Fruit fly (Drosophila melanogaster): Measurements from ENCODE around the gene CG44085.

Gene CG44085

dm6 chr2L:13219281-13220092, 41.3 kb upstream of the CG44085 start, which contains the start of the genes CG9426 and mRF1 (continued):
- peak; percentile 61 for TF ChIP-seq CG17829 (tag; optimal IDR thresholded peaks at IDR 0.05)
- peak; percentile 44; the same call in 1 of the 2 replicates for TF ChIP-seq CG32767 (GFP tag; IDR thresholded peaks at IDR 0.05)
- peak; percentile 97 for TF ChIP-seq amos (GFP tag; IDR thresholded peaks at IDR 0.05; ENCODE audit: partially characterized antibody)
- TF ChIP-seq Asciz (GFP tag; optimal IDR thresholded peaks at IDR 0.05): no peak
- TF ChIP-seq CG31224 (GFP tag; IDR thresholded peaks at IDR 0.05): no peak
- no peak for TF ChIP-seq CG7556 (GFP tag; optimal IDR thresholded peaks at IDR 0.05)
- peak; percentile 17 to 24 for TF ChIP-seq dpn (GFP tag; optimal IDR thresholded peaks at IDR 0.05)
- no peak for TF ChIP-seq Side (GFP tag; optimal IDR thresholded peaks at IDR 0.05)
- TF ChIP-seq CG4730 (GFP tag; IDR thresholded peaks at IDR 0.05): no peak
- TF ChIP-seq tx (GFP tag; optimal IDR thresholded peaks at IDR 0.05): peak; percentile 10
- TF ChIP-seq Sry-δ (GFP tag; optimal IDR thresholded peaks at IDR 0.05): peak; percentile 96
- peak; percentile 63 for TF ChIP-seq CG12659 (GFP tag; optimal IDR thresholded peaks at IDR 0.05)
- TF ChIP-seq insv (GFP tag; optimal IDR thresholded peaks at IDR 0.05): peak; percentile 84 to 96
- TF ChIP-seq CG2116 (GFP tag; optimal IDR thresholded peaks at IDR 0.05): peak; percentile 92
- no peak for TF ChIP-seq CG30431 (GFP tag; optimal IDR thresholded peaks at IDR 0.05)
- TF ChIP-seq ro (GFP tag; IDR thresholded peaks at IDR 0.05): no peak
- no peak for TF ChIP-seq CG16779 (GFP tag; IDR thresholded peaks at IDR 0.05)
- peak; percentile 93 for TF ChIP-seq CG4617 (GFP tag; optimal IDR thresholded peaks at IDR 0.05; ENCODE audit: borderline replicate concordance)
- peak; percentile 86 for TF ChIP-seq Elba2 (GFP tag; optimal IDR thresholded peaks at IDR 0.05)
- peak; percentile 77 for TF ChIP-seq trem (tag; optimal IDR thresholded peaks at IDR 0.05)
- peak; percentile 23; the same call in 1 of the 2 replicates for TF ChIP-seq E2f2 (GFP tag; IDR thresholded peaks at IDR 0.05)
- TF ChIP-seq org-1 (GFP tag; optimal IDR thresholded peaks at IDR 0.05): no peak
- TF ChIP-seq CHES-1-like (GFP tag; optimal IDR thresholded peaks at IDR 0.05): peak; percentile 31
- TF ChIP-seq CG3838 (GFP tag; optimal IDR thresholded peaks at IDR 0.05): no peak
- TF ChIP-seq YL-1 (GFP tag; optimal IDR thresholded peaks at IDR 0.05): peak; percentile 93
- TF ChIP-seq jigr1 (GFP tag; IDR thresholded peaks at IDR 0.05): no peak
- no peak for TF ChIP-seq Atf-2 (GFP tag; optimal IDR thresholded peaks at IDR 0.05)
- no peak for TF ChIP-seq dysf (GFP tag; IDR thresholded peaks at IDR 0.05)
- no peak for TF ChIP-seq usp (GFP tag; optimal IDR thresholded peaks at IDR 0.05)
- TF ChIP-seq NFAT (GFP tag; IDR thresholded peaks at IDR 0.05): no peak
- no peak for TF ChIP-seq CG8388 (GFP tag; optimal IDR thresholded peaks at IDR 0.05)
- no peak for TF ChIP-seq Hr39 (optimal IDR thresholded peaks at IDR 0.05)
- TF ChIP-seq unc-4 (GFP tag; IDR thresholded peaks at IDR 0.05; ENCODE audit: partially characterized antibody): peak; percentile 98
- peak; percentile 96 for TF ChIP-seq knrl (GFP tag; IDR thresholded peaks at IDR 0.05; ENCODE audit: partially characterized antibody)
- TF ChIP-seq CG3995 (GFP tag; optimal IDR thresholded peaks at IDR 0.05): peak; percentile 62
- TF ChIP-seq Opbp (GFP tag; IDR thresholded peaks at IDR 0.05; ENCODE audit: partially characterized antibody): peak; percentile 97
- no peak for TF ChIP-seq seq (GFP tag; IDR thresholded peaks at IDR 0.05)
- TF ChIP-seq Scr (GFP tag; IDR thresholded peaks at IDR 0.05; ENCODE audit: partially characterized antibody): peak; percentile 97
- TF ChIP-seq Hmr (GFP tag; optimal IDR thresholded peaks at IDR 0.05): peak; percentile 3
- peak in 1 of 2 experiments; percentile 67 for TF ChIP-seq tll (GFP tag; optimal IDR thresholded peaks at IDR 0.05)
- peak; percentile 94 for TF ChIP-seq Dll (GFP tag; IDR thresholded peaks at IDR 0.05; ENCODE audit: partially characterized antibody)
- TF ChIP-seq slou (GFP tag; optimal IDR thresholded peaks at IDR 0.05): no peak
- peak; percentile 95 for TF ChIP-seq vnd (GFP tag; IDR thresholded peaks at IDR 0.05; ENCODE audit: partially characterized antibody)
- TF ChIP-seq CG34224 (GFP tag; IDR thresholded peaks at IDR 0.05; ENCODE audit: partially characterized antibody): peak; percentile 98
- no peak for TF ChIP-seq CG11723 (GFP tag; optimal IDR thresholded peaks at IDR 0.05)
- no peak for TF ChIP-seq salm (tag; optimal IDR thresholded peaks at IDR 0.05)
- no peak for TF ChIP-seq CG1529 (GFP tag; optimal IDR thresholded peaks at IDR 0.05)
- TF ChIP-seq CG8281 (tag; optimal IDR thresholded peaks at IDR 0.05): no peak
- TF ChIP-seq CG18011 (GFP tag; optimal IDR thresholded peaks at IDR 0.05): peak; percentile 13

Data from whole organism, embryonic.